Fruit fly (Drosophila melanogaster): ENCODE data around the gene RpS10b.

RpS10b gene

DNA sequence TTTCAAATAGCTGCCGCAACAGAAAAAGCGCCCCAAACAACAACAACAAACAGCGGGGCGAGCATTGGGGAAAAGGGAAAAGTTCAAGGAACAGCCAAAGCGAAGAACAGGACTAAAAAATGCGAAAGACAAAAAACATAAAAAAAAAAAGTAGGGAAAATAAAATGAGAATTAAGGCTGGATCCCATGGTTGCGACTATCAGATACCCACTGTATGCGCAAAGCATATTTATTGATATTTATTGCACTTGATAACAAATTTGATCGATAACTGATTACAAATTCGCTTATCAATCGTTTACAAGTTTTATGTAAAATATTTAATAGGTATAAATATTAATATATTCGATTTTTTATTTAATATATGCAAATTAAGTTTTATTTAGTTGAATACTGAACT is 48.3 kb upstream of the RpS10b start (continued):
- peak; percentile 21 for TF ChIP-seq CG18262 (tag; optimal IDR thresholded peaks at IDR 0.05)
- no peak for TF ChIP-seq CG11247 (GFP tag; IDR thresholded peaks at IDR 0.05)
- TF ChIP-seq tgo (GFP tag; IDR thresholded peaks at IDR 0.05) = no peak
- no peak for TF ChIP-seq Optix (GFP tag; IDR thresholded peaks at IDR 0.05)
- TF ChIP-seq h (optimal IDR thresholded peaks at IDR 0.05) = no peak
- peak; percentile 54; the same call in 2 of the 3 replicates for TF ChIP-seq HLH4C (GFP tag; IDR thresholded peaks at IDR 0.05; ENCODE audit: partially characterized antibody)
- no peak for TF ChIP-seq Hand (GFP tag; optimal IDR thresholded peaks at IDR 0.05)
- no peak for TF ChIP-seq gcm2 (GFP tag; optimal IDR thresholded peaks at IDR 0.05)
- no peak for TF ChIP-seq Stat92E (GFP tag; optimal IDR thresholded peaks at IDR 0.05)
- TF ChIP-seq Usf (GFP tag; optimal IDR thresholded peaks at IDR 0.05) = no peak
- TF ChIP-seq dimm (GFP tag; IDR thresholded peaks at IDR 0.05) = no peak
- TF ChIP-seq croc (GFP tag; conservative IDR thresholded peaks at IDR 0.05) = no peak
- no peak for TF ChIP-seq CG12659 (GFP tag; optimal IDR thresholded peaks at IDR 0.05)
- no peak for TF ChIP-seq Antp (GFP tag; optimal IDR thresholded peaks at IDR 0.05)
- TF ChIP-seq Sin3A (optimal IDR thresholded peaks at IDR 0.05) = no peak
- no peak for TF ChIP-seq Gug (GFP tag; IDR thresholded peaks at IDR 0.05)
- TF ChIP-seq CoRest (tag; optimal IDR thresholded peaks at IDR 0.05) = peak; percentile 16
- TF ChIP-seq ash1 (GFP tag; optimal IDR thresholded peaks at IDR 0.05) = no peak
- no peak for TF ChIP-seq CG42726 (GFP tag; IDR thresholded peaks at IDR 0.05; ENCODE audit: partially characterized antibody)
- TF ChIP-seq CG14860 (GFP tag; IDR thresholded peaks at IDR 0.05; ENCODE audit: partially characterized antibody) = peak; percentile 44; the same call in 2 of the 3 replicates
- no peak for TF ChIP-seq danr (GFP tag; IDR thresholded peaks at IDR 0.05)
- no peak for TF ChIP-seq eyg (GFP tag; optimal IDR thresholded peaks at IDR 0.05)
- no peak for TF ChIP-seq CG6175 (GFP tag; IDR thresholded peaks at IDR 0.05)
- no peak for TF ChIP-seq usp (GFP tag; optimal IDR thresholded peaks at IDR 0.05)
- no peak for TF ChIP-seq CG6813 (GFP tag; optimal IDR thresholded peaks at IDR 0.05)
- TF ChIP-seq CG1603 (tag; optimal IDR thresholded peaks at IDR 0.05) = no peak
- TF ChIP-seq phol (tag; optimal IDR thresholded peaks at IDR 0.05) = peak; percentile 2
- TF ChIP-seq bab2 (GFP tag; optimal IDR thresholded peaks at IDR 0.05) = no peak
- no peak for TF ChIP-seq HHEX (GFP tag; optimal IDR thresholded peaks at IDR 0.05)
- TF ChIP-seq lola (GFP tag; optimal IDR thresholded peaks at IDR 0.05) = peak in 1 of 3 experiments; percentile 27
- TF ChIP-seq Poxn (GFP tag; IDR thresholded peaks at IDR 0.05) = no peak
- peak; percentile 7 for TF ChIP-seq Ssrp (tag; optimal IDR thresholded peaks at IDR 0.05)
- no peak for TF ChIP-seq CG5953 (GFP tag; IDR thresholded peaks at IDR 0.05)

- peak; percentile 67 for TF ChIP-seq Chrac-16 (GFP tag; optimal IDR thresholded peaks at IDR 0.05)
- peak; percentile 97 for TF ChIP-seq sr (GFP tag; IDR thresholded peaks at IDR 0.05)
- TF ChIP-seq CG1832 (GFP tag; optimal IDR thresholded peaks at IDR 0.05) = no peak
- peak; percentile 22 for TF ChIP-seq Dp (GFP tag; optimal IDR thresholded peaks at IDR 0.05)
- TF ChIP-seq cad (GFP tag; optimal IDR thresholded peaks at IDR 0.05) = no peak
- peak; percentile 79; the same call in 1 of the 2 replicates for TF ChIP-seq CG6689 (GFP tag; IDR thresholded peaks at IDR 0.05)
- TF ChIP-seq CG11695 (GFP tag; IDR thresholded peaks at IDR 0.05) = 0 out of 3 replicates have a peak, but pooled peaks have one; percentile 33
- peak; percentile 46; the same call in 1 of the 2 replicates for TF ChIP-seq ranshi (GFP tag; IDR thresholded peaks at IDR 0.05)
- no peak for TF ChIP-seq CG6813 (GFP tag; optimal IDR thresholded peaks at IDR 0.05)
- no peak for TF ChIP-seq CG31365 (tag; optimal IDR thresholded peaks at IDR 0.05)
- peak; percentile 78 for TF ChIP-seq CG12659 (GFP tag; optimal IDR thresholded peaks at IDR 0.05)
- peak; percentile 42 for TF ChIP-seq HHEX (GFP tag; optimal IDR thresholded peaks at IDR 0.05)
- TF ChIP-seq Mes4 (GFP tag; optimal IDR thresholded peaks at IDR 0.05) = no peak
- peak; percentile 71 for TF ChIP-seq unpg (GFP tag; optimal IDR thresholded peaks at IDR 0.05)
- TF ChIP-seq yki (optimal IDR thresholded peaks at IDR 0.05) = no peak
- TF ChIP-seq crol (GFP tag; IDR thresholded peaks at IDR 0.05) = no peak
- TF ChIP-seq CG1602 (GFP tag; optimal IDR thresholded peaks at IDR 0.05) = peak; percentile 72
- TF ChIP-seq CG17359 (tag; optimal IDR thresholded peaks at IDR 0.05) = no peak
- TF ChIP-seq Drgx (GFP tag; IDR thresholded peaks at IDR 0.05) = no peak
- peak; percentile 74 for TF ChIP-seq CG6272 (GFP tag; IDR thresholded peaks at IDR 0.05)
- no peak for TF ChIP-seq pita (GFP tag; optimal IDR thresholded peaks at IDR 0.05)
- 0 out of 3 replicates have a peak, but pooled peaks have one; percentile 36 for TF ChIP-seq CG2889 (GFP tag; IDR thresholded peaks at IDR 0.05)
Measured at dm6 chrX:19565714-19566316, 32.0 kb upstream of the RpS10b start, which contains the start of the genes Grip84 and car. Gene Grip84, minus strand, starts transcription at chrX:19565764. Gene car, plus strand, starts transcription at chrX:19566019.

Measured in whole organism, embryonic.